Worm (Caenorhabditis elegans) whole organism, L4 larva: ENCODE data around the gene C42C1.19.

Source experiments
- D1046.2 ChIP-seq: fragments of 200-800 bp; sonication (Bioruptor generic); IDR thresholded peaks from 2 replicates; pipeline ENCODE4 v1.3.6; 2022; ENCODE audit warnings: missing genetic modification characterization, missing compliant biosample characterization
- F37D6.2 ChIP-seq: sonication (generic microtip); optimal IDR thresholded peaks from 2 replicates; lab custom pipeline; 2016; ENCODE audit warnings: mild to moderate bottlenecking, missing genetic modification characterization, missing compliant biosample characterization
- F44E2.7 ChIP-seq: fragments of 200-800 bp; sonication (Bioruptor generic); IDR thresholded peaks from 2 replicates; pipeline ENCODE4 v2.1.2; 2022; ENCODE audit warnings: missing genetic modification characterization, missing compliant biosample characterization
- R02D3.7 ChIP-seq: fragments of 150-350 bp; sonication (generic microtip); optimal IDR thresholded peaks from 3 replicates; lab custom pipeline; 2014; ENCODE audit warnings: missing biosample characterization, missing genetic modification characterization
- Y105C5A.15 ChIP-seq: fragments of 200-800 bp; sonication (Bioruptor generic); IDR thresholded peaks from 2 replicates; pipeline ENCODE4 v1.3.6; 2022; ENCODE audit warnings: missing genetic modification characterization, missing compliant biosample characterization
- Y48G9A.11 ChIP-seq: fragments of 200-800 bp; sonication (Bioruptor generic); IDR thresholded peaks from 2 replicates; pipeline ENCODE4 v1.3.6; 2022; ENCODE audit warnings: missing genetic modification reagents, missing genetic modification characterization, missing compliant biosample characterization
- ZK337.2 ChIP-seq: fragments of 200-800 bp; sonication (Bioruptor generic); IDR thresholded peaks from 2 replicates; pipeline ENCODE4 v1.3.6; 2022; ENCODE audit warnings: missing genetic modification reagents, missing genetic modification characterization, missing compliant biosample characterization
- arid-1 ChIP-seq: fragments of 200-800 bp; sonication (Bioruptor generic); conservative IDR thresholded peaks from 2 replicates; pipeline ENCODE4 v1.3.6; 2022; ENCODE audit warnings: missing genetic modification reagents, missing genetic modification characterization, missing compliant biosample characterization
- attf-4 ChIP-seq: sonication (generic microtip); optimal IDR thresholded peaks from 3 replicates; lab custom pipeline; 2017; ENCODE audit warnings: missing biosample characterization, missing genetic modification characterization
- ceh-20 ChIP-seq: fragments of 200-800 bp; sonication (Bioruptor generic); IDR thresholded peaks from 2 replicates; pipeline ENCODE4 v1.3.6; 2022; ENCODE audit warnings: missing genetic modification reagents, missing genetic modification characterization, missing compliant biosample characterization
- ceh-28 ChIP-seq: fragments of 150-350 bp; optimal IDR thresholded peaks from 2 replicates; lab custom pipeline; 2014; ENCODE audit warnings: missing biosample characterization, missing genetic modification reagents, missing genetic modification characterization
- ceh-44 ChIP-seq: fragments of 200-800 bp; sonication (Bioruptor generic); IDR thresholded peaks from 2 replicates; pipeline ENCODE4 v1.3.6; 2022; ENCODE audit warnings: missing genetic modification reagents, missing genetic modification characterization, missing compliant biosample characterization
- ces-1 ChIP-seq: fragments of 150-350 bp; sonication (generic microtip); optimal IDR thresholded peaks from 4 replicates; lab custom pipeline; 2014; ENCODE audit warnings: missing biosample characterization, missing genetic modification reagents, missing genetic modification characterization
- ctbp-1 ChIP-seq: fragments of 200-800 bp; sonication (Bioruptor generic); IDR thresholded peaks from 2 replicates; pipeline ENCODE4 v1.3.6; 2022; ENCODE audit warnings: missing genetic modification reagents, missing genetic modification characterization, missing compliant biosample characterization
- daf-16 ChIP-seq, 3 experiments: sonication (generic microtip); optimal IDR thresholded peaks; 2 replicates each; lab custom pipeline; 2016 to 2017; ENCODE audit warnings: missing genetic modification characterization in 3 of 3, missing genetic modification reagents in 3 of 3, mild to moderate bottlenecking in 2 of 3, missing compliant biosample characterization in 2 of 3, missing biosample characterization in 1 of 3, moderate library complexity in 1 of 3
- daf-19 ChIP-seq: fragments of 200-800 bp; sonication (Bioruptor generic); conservative IDR thresholded peaks from 2 replicates; pipeline ENCODE4 v1.3.6; 2022; ENCODE audit warnings: missing genetic modification characterization, missing compliant biosample characterization
- dmd-6 ChIP-seq: fragments of 200-800 bp; sonication (Bioruptor generic); IDR thresholded peaks from 2 replicates; pipeline ENCODE4 v1.3.6; 2022; ENCODE audit warnings: missing genetic modification reagents, missing genetic modification characterization, missing compliant biosample characterization
- dmd-8 ChIP-seq: fragments of 200-800 bp; sonication (Bioruptor generic); IDR thresholded peaks from 2 replicates; pipeline ENCODE4 v1.3.6; 2022; ENCODE audit warnings: missing genetic modification characterization, missing compliant biosample characterization
- dmd-9 ChIP-seq: fragments of 200-800 bp; sonication (Bioruptor generic); IDR thresholded peaks from 2 replicates; pipeline ENCODE4 v1.3.6; 2022; ENCODE audit warnings: missing genetic modification reagents, missing genetic modification characterization, missing compliant biosample characterization
- egl-27 ChIP-seq: sonication (generic microtip); optimal IDR thresholded peaks from 3 replicates; lab custom pipeline; 2017; ENCODE audit warnings: missing biosample characterization, missing genetic modification reagents, missing genetic modification characterization
- gei-8 ChIP-seq: fragments of 200-800 bp; sonication (Bioruptor generic); optimal IDR thresholded peaks from 2 replicates; lab custom pipeline; 2018; ENCODE audit warnings: mild to moderate bottlenecking, missing genetic modification characterization, missing compliant biosample characterization
- hlh-11 ChIP-seq: fragments of 200-800 bp; sonication (Bioruptor generic); optimal IDR thresholded peaks from 2 replicates; lab custom pipeline; 2018; ENCODE audit warnings: mild to moderate bottlenecking, missing genetic modification characterization, missing compliant biosample characterization
- hmg-1.1 ChIP-seq: fragments of 200-800 bp; sonication (Bioruptor generic); IDR thresholded peaks from 2 replicates; pipeline ENCODE4 v1.3.6; 2022; ENCODE audit warnings: missing genetic modification reagents, missing genetic modification characterization, missing compliant biosample characterization
- jun-1 ChIP-seq: fragments of 150-350 bp; optimal IDR thresholded peaks from 2 replicates; lab custom pipeline; 2014; ENCODE audit warnings: missing biosample characterization, missing genetic modification reagents, missing genetic modification characterization
- lim-7 ChIP-seq: fragments of 200-800 bp; sonication (Bioruptor generic); IDR thresholded peaks from 2 replicates; pipeline ENCODE4 v1.3.6; 2022; ENCODE audit warnings: missing genetic modification characterization, missing compliant biosample characterization
- lin-39 ChIP-seq: fragments of 150-350 bp; optimal IDR thresholded peaks from 2 replicates; lab custom pipeline; 2014; ENCODE audit warnings: missing biosample characterization, missing genetic modification reagents, missing genetic modification characterization
- madf-5 ChIP-seq, 2 experiments: fragments of 200-800 bp; sonication (Bioruptor generic); IDR thresholded peaks; 2 replicates each; pipeline ENCODE4 v1.3.6; 2022; ENCODE audit warnings: missing compliant biosample characterization in 2 of 2, missing genetic modification characterization in 2 of 2
- madf-9 ChIP-seq: fragments of 200-800 bp; sonication (Bioruptor generic); conservative IDR thresholded peaks from 2 replicates; pipeline ENCODE4 v1.3.6; 2022; ENCODE audit warnings: missing genetic modification reagents, missing genetic modification characterization, missing compliant biosample characterization
- mdl-1 ChIP-seq, 2 experiments: fragments of 150-350 bp in 1 of 2; sonication (generic microtip) in 1 of 2; optimal IDR thresholded peaks; 2 replicates each; lab custom pipeline; 2014 to 2017; ENCODE audit warnings: missing biosample characterization in 2 of 2, missing genetic modification characterization in 2 of 2
- mdt-29 ChIP-seq: fragments of 200-800 bp; sonication (Bioruptor generic); IDR thresholded peaks from 2 replicates; pipeline ENCODE4 v1.3.6; 2022; ENCODE audit warnings: missing genetic modification reagents, missing genetic modification characterization, missing compliant biosample characterization
- mep-1 ChIP-seq: fragments of 150-350 bp; sonication (generic microtip); optimal IDR thresholded peaks from 3 replicates; lab custom pipeline; 2014; ENCODE audit warnings: missing biosample characterization, missing genetic modification characterization
- mxl-2 ChIP-seq: fragments of 200-800 bp; sonication (Bioruptor generic); conservative IDR thresholded peaks from 2 replicates; pipeline ENCODE4 v1.3.6; 2022; ENCODE audit warnings: missing genetic modification reagents, missing genetic modification characterization, missing compliant biosample characterization
- nhr-102 ChIP-seq: sonication (generic microtip); optimal IDR thresholded peaks from 2 replicates; lab custom pipeline; 2016; ENCODE audit warnings: mild to moderate bottlenecking, missing genetic modification characterization, moderate library complexity, missing compliant biosample characterization
- nhr-11 ChIP-seq: fragments of 150-350 bp; optimal IDR thresholded peaks from 2 replicates; lab custom pipeline; 2014; ENCODE audit warnings: missing biosample characterization, missing genetic modification characterization
- nhr-111 ChIP-seq: fragments of 200-800 bp; sonication (Bioruptor generic); optimal IDR thresholded peaks from 2 replicates; lab custom pipeline; 2018; ENCODE audit warnings: mild to moderate bottlenecking, missing genetic modification characterization, missing compliant biosample characterization
- nhr-237 ChIP-seq: sonication (generic microtip); optimal IDR thresholded peaks from 2 replicates; lab custom pipeline; 2017; ENCODE audit warnings: missing biosample characterization, missing genetic modification characterization
- nhr-28 ChIP-seq: fragments of 150-350 bp; optimal IDR thresholded peaks from 2 replicates; lab custom pipeline; 2014; ENCODE audit warnings: missing biosample characterization, missing genetic modification characterization
- nhr-42 ChIP-seq: fragments of 200-800 bp; sonication (Bioruptor generic); IDR thresholded peaks from 2 replicates; pipeline ENCODE4 v1.3.6; 2022; ENCODE audit warnings: missing genetic modification characterization, missing compliant biosample characterization
- nhr-6 ChIP-seq: fragments of 150-350 bp; optimal IDR thresholded peaks from 2 replicates; lab custom pipeline; 2014; ENCODE audit warnings: missing biosample characterization, missing genetic modification characterization
- pha-4 ChIP-seq, 2 experiments: fragments of 150-350 bp in 1 of 2; fragments of 200-800 bp in 1 of 2; sonication (Bioruptor generic) in 1 of 2; IDR thresholded peaks in 1 of 2; optimal IDR thresholded peaks in 1 of 2; 2 replicates each; pipeline versions ENCODE4 v1.3.6 to Lab custom; 2014 to 2022; ENCODE audit warnings: missing genetic modification characterization in 2 of 2, missing genetic modification reagents in 2 of 2, missing biosample characterization in 1 of 2, missing compliant biosample characterization in 1 of 2
- php-3 ChIP-seq: fragments of 200-800 bp; sonication (Bioruptor generic); IDR thresholded peaks from 2 replicates; pipeline ENCODE4 v1.3.6; 2022; ENCODE audit warnings: missing genetic modification reagents, missing genetic modification characterization, missing compliant biosample characterization
- pqm-1 ChIP-seq: sonication (generic microtip); optimal IDR thresholded peaks from 2 replicates; lab custom pipeline; 2017; ENCODE audit warnings: missing biosample characterization, missing genetic modification characterization
- saeg-2 ChIP-seq: fragments of 200-800 bp; sonication (Bioruptor generic); IDR thresholded peaks from 2 replicates; pipeline ENCODE4 v1.3.6; 2022; ENCODE audit warnings: missing genetic modification reagents, missing genetic modification characterization, missing compliant biosample characterization
- set-16 ChIP-seq: fragments of 200-800 bp; sonication (Bioruptor generic); IDR thresholded peaks from 2 replicates; pipeline ENCODE4 v1.3.6; 2022; ENCODE audit warnings: missing genetic modification reagents, missing genetic modification characterization, missing compliant biosample characterization
- snpc-1.2 ChIP-seq: fragments of 200-800 bp; sonication (Bioruptor generic); IDR thresholded peaks from 2 replicates; pipeline ENCODE4 v1.3.6; 2022; ENCODE audit warnings: missing genetic modification reagents, missing genetic modification characterization, missing compliant biosample characterization
- snpc-4 ChIP-seq: fragments of 150-350 bp; optimal IDR thresholded peaks from 2 replicates; lab custom pipeline; 2014; ENCODE audit warnings: missing biosample characterization, missing genetic modification characterization
- spr-1 ChIP-seq: sonication (generic microtip); optimal IDR thresholded peaks from 2 replicates; lab custom pipeline; 2016; ENCODE audit warnings: mild to moderate bottlenecking, missing genetic modification characterization, missing compliant biosample characterization
- spr-3 ChIP-seq: fragments of 200-800 bp; sonication (Bioruptor generic); optimal IDR thresholded peaks from 2 replicates; lab custom pipeline; 2018; ENCODE audit warnings: mild to moderate bottlenecking, missing genetic modification characterization, missing compliant biosample characterization
- unc-130 ChIP-seq: sonication (generic microtip); optimal IDR thresholded peaks from 2 replicates; lab custom pipeline; 2016; ENCODE audit warnings: missing genetic modification reagents, missing genetic modification characterization, missing compliant biosample characterization
- vab-7 ChIP-seq: fragments of 200-800 bp; sonication (Bioruptor generic); IDR thresholded peaks from 2 replicates; pipeline ENCODE4 v1.3.6; 2022; ENCODE audit warnings: missing genetic modification reagents, missing genetic modification characterization, missing compliant biosample characterization
- zfp-2 ChIP-seq: sonication (generic microtip); optimal IDR thresholded peaks from 2 replicates; lab custom pipeline; 2016; ENCODE audit warnings: mild to moderate bottlenecking, missing genetic modification characterization, missing compliant biosample characterization
- zip-11 ChIP-seq: fragments of 200-800 bp; sonication (Bioruptor generic); IDR thresholded peaks from 2 replicates; pipeline ENCODE4 v1.3.6; 2022; ENCODE audit warnings: missing genetic modification characterization, missing compliant biosample characterization

C42C1.19 gene

ce11 chrIV:12305956-12306355 lies 23.4 kb downstream of the C42C1.19 start (continued):
- TF ChIP-seq Y105C5A.15 (GFP tag; lab: Robert Waterston, UW) (no peak), F44E2.7 (GFP tag; lab: Robert Waterston, UW) (no peak), nhr-6 (tag; lab: Kevin White, UChicago) (no peak), hlh-11 (tag; lab: Kevin White, UChicago) (peak; percentile 69), ceh-20 (GFP tag; lab: Robert Waterston, UW) (no peak), nhr-42 (GFP tag; lab: Robert Waterston, UW) (no peak), dmd-9 (no peak), mdt-29 (GFP tag; lab: Robert Waterston, UW) (no peak), snpc-4 (no peak), ceh-28 (tag; lab: Kevin White, UChicago) (no peak), Y48G9A.11 (no peak), snpc-1.2 (GFP tag; lab: Robert Waterston, UW) (no peak), mep-1 (tag; lab: Kevin White, UChicago) (no peak), zfp-2 (tag; lab: Kevin White, UChicago) (no peak), jun-1 (tag; lab: Kevin White, UChicago) (no peak), nhr-237 (tag; lab: Kevin White, UChicago) (no peak), madf-9 (GFP tag; lab: Robert Waterston, UW) (no peak), saeg-2 (GFP tag; lab: Robert Waterston, UW) (no peak), nhr-102 (tag; lab: Kevin White, UChicago) (no peak), pqm-1 (peak; percentile 90), ceh-44 (no peak), daf-19 (GFP tag; lab: Robert Waterston, UW) (no peak), lin-39 (tag; lab: Kevin White, UChicago) (no peak), spr-3 (GFP tag; lab: Kevin White, UChicago) (no peak), zip-11 (GFP tag; lab: Robert Waterston, UW) (no peak), vab-7 (GFP tag; lab: Robert Waterston, UW) (no peak), arid-1 (GFP tag; lab: Robert Waterston, UW) (no peak), dmd-8 (GFP tag; lab: Robert Waterston, UW) (no peak), unc-130 (no peak), ctbp-1 (no peak), mdl-1 (tag; optimal IDR thresholded peaks at IDR 0.05; lab: Kevin White, UChicago) (no peak), pha-4 (GFP tag; IDR thresholded peaks at IDR 0.05; lab: Robert Waterston, UW) (no peak), pha-4 (tag; optimal IDR thresholded peaks at IDR 0.05; lab: Kevin White, UChicago) (no peak), ces-1 (GFP tag; lab: Kevin White, UChicago) (no peak), spr-1 (tag; lab: Kevin White, UChicago) (no peak), gei-8 (GFP tag; lab: Kevin White, UChicago) (no peak), php-3 (GFP tag; lab: Robert Waterston, UW) (no peak), dmd-6 (peak; percentile 65), lim-7 (GFP tag; lab: Robert Waterston, UW) (no peak), nhr-11 (no peak), F37D6.2 (tag; lab: Kevin White, UChicago) (no peak), mxl-2 (GFP tag; lab: Robert Waterston, UW) (no peak), nhr-28 (peak; percentile 31), ZK337.2 (no peak), R02D3.7 (tag; lab: Kevin White, UChicago) (no peak), egl-27 (no peak), attf-4 (tag; lab: Kevin White, UChicago) (no peak), madf-5 (GFP tag; IDR thresholded peaks at IDR 0.05; lab: Robert Waterston, UW) (no peak), set-16 (no peak), D1046.2 (GFP tag; lab: Robert Waterston, UW) (no peak), nhr-111 (GFP tag; lab: Kevin White, UChicago) (no peak), daf-16 (GFP tag; optimal IDR thresholded peaks at IDR 0.05; lab: Kevin White, UChicago) (peak in 1 of 2 experiments; percentile 6), daf-16 (tag; optimal IDR thresholded peaks at IDR 0.05; lab: Kevin White, UChicago) (peak; percentile 96), hmg-1.1 (GFP tag; lab: Robert Waterston, UW) (no peak)
